Worm (Caenorhabditis elegans): Measurements from ENCODE around the gene stc-1.

The stc-1 gene

ce11 chrII:8577509-8578099, 11.7 kb upstream of the stc-1 start, which contains the start of gene F54C9.9:
Gene F54C9.9, plus strand, starts transcription at chrII:8578049.
- TF ChIP-seq sptf-1 (tag; optimal IDR thresholded peaks at IDR 0.05) (no peak), lsy-2 (tag; optimal IDR thresholded peaks at IDR 0.05) (peak; percentile 9)

- TF ChIP-seq elt-1 (tag; optimal IDR thresholded peaks at IDR 0.05; ENCODE audit: borderline replicate concordance, insufficient read depth) (no peak), mep-1 (tag; optimal IDR thresholded peaks at IDR 0.05) (no peak), pha-4 (tag; optimal IDR thresholded peaks at IDR 0.05) (no peak), nhr-76 (tag; optimal IDR thresholded peaks at IDR 0.05) (no peak), tbx-8 (GFP tag; optimal IDR thresholded peaks at IDR 0.05) (no peak), nhr-2 (tag; optimal IDR thresholded peaks at IDR 0.05) (no peak), nhr-237 (tag; optimal IDR thresholded peaks at IDR 0.05) (no peak), ztf-11 (tag; optimal IDR thresholded peaks at IDR 0.05) (no peak), hlh-1 (tag; optimal IDR thresholded peaks at IDR 0.05) (no peak), flh-1 (GFP tag; optimal IDR thresholded peaks at IDR 0.05) (no peak), cnd-1 (tag; optimal IDR thresholded peaks at IDR 0.05) (no peak), lin-13 (tag; optimal IDR thresholded peaks at IDR 0.05) (no peak), bed-3 (GFP tag; optimal IDR thresholded peaks at IDR 0.05) (no peak)
These were observed 9.2 kb upstream of the stc-1 start, which contains the start of gene puf-5 for ce11 chrII:8575184-8575583. Gene puf-5, plus strand, starts transcription at chrII:8575541.

DNA sequence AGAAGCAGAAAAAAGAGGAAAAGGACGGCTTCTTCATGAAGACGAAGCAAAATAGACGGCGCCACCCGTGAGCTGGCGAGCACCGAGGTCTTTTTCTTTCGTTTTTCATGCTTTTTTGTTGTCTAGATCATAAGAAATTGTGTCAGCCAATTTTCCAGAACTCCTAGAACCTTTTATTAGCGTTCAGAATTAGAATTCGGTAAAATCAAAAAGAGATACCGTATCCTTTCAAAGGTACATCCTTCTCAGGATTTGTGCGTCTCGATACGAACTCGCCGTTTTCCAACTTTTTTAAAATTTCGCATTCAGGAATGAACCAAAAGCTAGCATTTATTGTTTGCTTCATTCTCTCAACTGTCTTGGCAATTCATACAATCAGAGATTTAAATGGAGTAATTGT, 7.1 kb upstream of the stc-1 start, which contains the start of gene F54C9.7:
Gene F54C9.7, plus strand, starts transcription at position 301 of the 400 bp plus-strand sequence.
- TF ChIP-seq elt-3 (tag; optimal IDR thresholded peaks at IDR 0.05), result no peak
- no peak for TF ChIP-seq lsy-2 (tag; optimal IDR thresholded peaks at IDR 0.05)
- TF ChIP-seq unc-120 (tag; optimal IDR thresholded peaks at IDR 0.05; ENCODE audit: poor library complexity, severe bottlenecking), result no peak
- TF ChIP-seq sptf-1 (tag; optimal IDR thresholded peaks at IDR 0.05), result no peak
- no peak for TF ChIP-seq mls-2 (tag; optimal IDR thresholded peaks at IDR 0.05)
- no peak for TF ChIP-seq ces-1 (GFP tag; optimal IDR thresholded peaks at IDR 0.05)
- TF ChIP-seq lin-13 (tag; optimal IDR thresholded peaks at IDR 0.05), result no peak
- no peak for TF ChIP-seq bed-3 (GFP tag; optimal IDR thresholded peaks at IDR 0.05)
- TF ChIP-seq sem-2 (GFP tag; optimal IDR thresholded peaks at IDR 0.05), result no peak
- no peak for TF ChIP-seq unc-62 (GFP tag; optimal IDR thresholded peaks at IDR 0.05)

- TF ChIP-seq snpc-4 (tag; optimal IDR thresholded peaks at IDR 0.05) (no peak), elt-1 (tag; optimal IDR thresholded peaks at IDR 0.05; ENCODE audit: borderline replicate concordance, insufficient read depth) (no peak), ham-2 (GFP tag; optimal IDR thresholded peaks at IDR 0.05) (no peak), ces-1 (GFP tag; optimal IDR thresholded peaks at IDR 0.05) (no peak), mab-5 (tag; optimal IDR thresholded peaks at IDR 0.05) (no peak), ceh-43 (GFP tag; optimal IDR thresholded peaks at IDR 0.05) (no peak), mep-1 (tag; optimal IDR thresholded peaks at IDR 0.05) (no peak), lin-13 (tag; optimal IDR thresholded peaks at IDR 0.05) (no peak), flh-1 (GFP tag; optimal IDR thresholded peaks at IDR 0.05) (no peak), pha-4 (tag; optimal IDR thresholded peaks at IDR 0.05) (no peak), unc-39 (tag; optimal IDR thresholded peaks at IDR 0.05) (no peak), nhr-76 (tag; optimal IDR thresholded peaks at IDR 0.05) (no peak), M03D4.4 (tag; optimal IDR thresholded peaks at IDR 0.05) (no peak), drap-1 (GFP tag; optimal IDR thresholded peaks at IDR 0.05) (no peak), unc-120 (tag; optimal IDR thresholded peaks at IDR 0.05; ENCODE audit: poor library complexity, severe bottlenecking) (no peak)
These were observed 5.0 kb upstream of the stc-1 start, which contains the start of gene bcs-1 for ce11 chrII:8570977-8571376. Gene bcs-1, plus strand, starts transcription at chrII:8571085.

- TF ChIP-seq lin-13 (tag; optimal IDR thresholded peaks at IDR 0.05) (peak; percentile 87), hlh-1 (tag; optimal IDR thresholded peaks at IDR 0.05) (peak; percentile 40), pha-4 (tag; optimal IDR thresholded peaks at IDR 0.05) (peak; percentile 90), ces-1 (GFP tag; optimal IDR thresholded peaks at IDR 0.05) (peak; percentile 79), nhr-237 (tag; optimal IDR thresholded peaks at IDR 0.05) (peak; percentile 91), snpc-4 (tag; optimal IDR thresholded peaks at IDR 0.05) (no peak), M03D4.4 (tag; optimal IDR thresholded peaks at IDR 0.05) (no peak), unc-39 (tag; optimal IDR thresholded peaks at IDR 0.05) (no peak), elt-1 (tag; optimal IDR thresholded peaks at IDR 0.05; ENCODE audit: borderline replicate concordance, insufficient read depth) (no peak), sem-2 (GFP tag; optimal IDR thresholded peaks at IDR 0.05) (no peak), lsy-2 (tag; optimal IDR thresholded peaks at IDR 0.05) (peak; percentile 96), tbx-8 (GFP tag; optimal IDR thresholded peaks at IDR 0.05) (no peak), drap-1 (GFP tag; optimal IDR thresholded peaks at IDR 0.05) (no peak), zip-8 (tag; optimal IDR thresholded peaks at IDR 0.05) (no peak), mep-1 (tag; optimal IDR thresholded peaks at IDR 0.05) (peak; percentile 93), cnd-1 (tag; optimal IDR thresholded peaks at IDR 0.05) (peak; percentile 39), ztf-11 (tag; optimal IDR thresholded peaks at IDR 0.05) (no peak), blmp-1 (tag; optimal IDR thresholded peaks at IDR 0.05) (no peak), unc-120 (tag; optimal IDR thresholded peaks at IDR 0.05; ENCODE audit: poor library complexity, severe bottlenecking) (peak; percentile 13), nhr-12 (tag; optimal IDR thresholded peaks at IDR 0.05) (no peak), elt-3 (tag; optimal IDR thresholded peaks at IDR 0.05) (no peak), ceh-39 (tag; optimal IDR thresholded peaks at IDR 0.05) (peak; percentile 82), nhr-76 (tag; optimal IDR thresholded peaks at IDR 0.05) (no peak), mab-5 (tag; optimal IDR thresholded peaks at IDR 0.05) (no peak), ceh-43 (GFP tag; optimal IDR thresholded peaks at IDR 0.05) (no peak), lin-32 (GFP tag; optimal IDR thresholded peaks at IDR 0.05) (no peak), sptf-1 (tag; optimal IDR thresholded peaks at IDR 0.05) (peak; percentile 81), bed-3 (GFP tag; optimal IDR thresholded peaks at IDR 0.05) (no peak), nhr-2 (tag; optimal IDR thresholded peaks at IDR 0.05) (peak; percentile 54), flh-1 (GFP tag; optimal IDR thresholded peaks at IDR 0.05) (no peak)
These were observed 3.4 kb upstream of the stc-1 start, which contains the start of the genes col-38 and rpl-5 for ce11 chrII:8569038-8569977. Gene col-38, minus strand, starts transcription at chrII:8569088. Gene rpl-5, plus strand, starts transcription at chrII:8569927.
